Worm (Caenorhabditis elegans) whole organism, L4/young adult: Measurements from ENCODE around the gene R02D5.24.

Experiments used
- W03F9.2 ChIP-seq: fragments of 150-350 bp; optimal IDR thresholded peaks from 2 replicates; lab custom pipeline; 2014; ENCODE audit warnings: missing biosample characterization, missing genetic modification characterization
- dao-5 ChIP-seq: sonication (generic microtip); optimal IDR thresholded peaks from 2 replicates; lab custom pipeline; 2016; ENCODE audit warnings: missing genotype, missing genetic modification characterization, moderate library complexity, missing compliant biosample characterization
- him-1 ChIP-seq: sonication (generic microtip); optimal IDR thresholded peaks from 2 replicates; lab custom pipeline; 2016; ENCODE audit warnings: missing genotype, missing genetic modification reagents, missing genetic modification characterization, missing compliant biosample characterization

DNA sequence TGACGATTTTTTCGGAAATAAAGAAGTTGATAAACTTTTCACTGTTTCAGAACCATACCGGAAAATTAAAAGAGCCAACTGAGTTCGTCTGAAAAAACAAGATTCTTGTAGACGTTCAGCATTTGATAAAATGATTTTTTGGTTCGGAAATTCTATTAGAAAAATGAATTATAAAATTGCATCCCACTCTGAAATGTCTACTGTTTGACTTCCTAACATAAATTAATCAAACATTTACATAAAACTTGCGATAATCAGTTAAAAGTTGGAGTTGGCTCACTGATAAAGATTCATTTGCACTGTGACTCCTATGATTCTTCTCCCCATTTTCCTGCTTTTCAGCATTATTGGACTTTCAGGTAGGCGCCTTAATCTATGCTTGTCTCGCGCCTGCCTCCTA is 32.2 kb upstream of the R02D5.24 start, which contains the start of gene clec-57:
- TF ChIP-seq him-1 (no peak), W03F9.2 (tag; lab: Kevin White, UChicago) (no peak), dao-5 (tag; lab: Kevin White, UChicago) (no peak)
